Worm (Caenorhabditis elegans): ENCODE measurements around the gene T22F7.3.

T22F7.3 gene

DNA sequence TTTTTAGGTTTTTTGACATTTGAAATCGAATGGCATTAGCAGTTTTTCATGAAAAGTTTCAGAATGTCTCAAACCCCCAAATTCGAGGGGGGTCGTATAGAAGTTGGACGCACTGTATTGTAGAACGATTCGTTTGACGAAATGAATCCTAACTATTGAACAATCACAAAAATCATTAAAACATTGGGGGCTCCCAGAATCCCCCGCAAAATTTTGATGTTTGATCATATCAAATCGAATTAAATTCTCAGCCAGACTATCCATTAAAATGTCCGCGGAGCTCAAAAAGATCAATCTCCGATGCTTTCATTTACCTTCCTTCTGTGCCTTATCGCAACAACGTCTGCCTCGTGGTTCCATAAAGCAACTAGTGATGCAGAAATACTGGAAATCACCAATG, 35.4 kb downstream of the T22F7.3 start, which contains the start of gene F30H5.5:
Gene F30H5.5 (plus strand): TSS at position 301 of the 400 bp plus-strand sequence.
- TF ChIP-seq ceh-14 (tag; optimal IDR thresholded peaks at IDR 0.05) (no peak), ttx-3 (tag; optimal IDR thresholded peaks at IDR 0.05) (no peak), syd-9 (tag; optimal IDR thresholded peaks at IDR 0.05) (no peak), F13H6.1 (tag; optimal IDR thresholded peaks at IDR 0.05) (no peak), pha-4 (tag; optimal IDR thresholded peaks at IDR 0.05) (no peak), hlh-8 (tag; optimal IDR thresholded peaks at IDR 0.05) (no peak), unc-3 (GFP tag; conservative IDR thresholded peaks at IDR 0.05) (no peak), unc-3 (tag; optimal IDR thresholded peaks at IDR 0.05) (no peak), fkh-10 (GFP tag; optimal IDR thresholded peaks at IDR 0.05) (no peak), C38D4.7 (GFP tag; optimal IDR thresholded peaks at IDR 0.05) (no peak), ceh-30 (tag; optimal IDR thresholded peaks at IDR 0.05) (no peak), elt-2 (tag; optimal IDR thresholded peaks at IDR 0.05) (no peak), lin-11 (tag; optimal IDR thresholded peaks at IDR 0.05) (no peak), Y22D7AL.16 (tag; optimal IDR thresholded peaks at IDR 0.05) (no peak), dmd-4 (tag; optimal IDR thresholded peaks at IDR 0.05; ENCODE audit: borderline replicate concordance) (no peak), ztf-16 (tag; optimal IDR thresholded peaks at IDR 0.05) (no peak), pqm-1 (tag; optimal IDR thresholded peaks at IDR 0.05) (no peak), hlh-13 (GFP tag; optimal IDR thresholded peaks at IDR 0.05) (no peak)

DNA sequence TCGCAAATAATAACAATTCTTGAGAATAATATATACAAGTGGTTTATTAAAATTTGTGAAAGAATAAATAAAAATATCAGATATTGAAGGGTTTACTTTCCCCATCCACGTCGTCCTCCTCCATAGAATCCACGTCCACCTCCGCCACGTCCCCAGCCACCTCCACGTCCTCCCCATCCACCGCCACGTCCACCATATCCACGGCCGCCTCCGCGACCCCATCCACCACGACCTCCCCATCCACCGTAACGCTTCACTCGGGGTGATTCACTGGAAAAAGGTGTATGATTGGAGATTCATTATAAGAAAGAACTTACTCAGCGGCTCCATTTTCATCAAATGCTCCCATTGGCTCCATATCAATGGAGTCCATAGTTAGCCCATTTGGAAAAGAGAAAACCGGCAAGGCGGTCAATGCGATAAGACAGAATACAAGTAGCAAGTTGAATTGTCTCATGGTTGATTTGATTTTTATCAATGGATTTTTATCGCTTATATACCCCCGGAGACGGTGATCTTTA, 37.7 kb downstream of the T22F7.3 start, which contains the start of gene nlp-32:
Gene nlp-32 (minus strand): TSS at position 471 of the 521 bp plus-strand sequence.
- TF ChIP-seq mec-3 (tag; optimal IDR thresholded peaks at IDR 0.05; ENCODE audit: borderline replicate concordance) (no peak), C38D4.7 (GFP tag; optimal IDR thresholded peaks at IDR 0.05) (no peak), unc-3 (GFP tag; conservative IDR thresholded peaks at IDR 0.05) (no peak), unc-3 (tag; optimal IDR thresholded peaks at IDR 0.05) (no peak), T23F11.4 (GFP tag; optimal IDR thresholded peaks at IDR 0.05) (no peak), pax-1 (tag; optimal IDR thresholded peaks at IDR 0.05) (no peak), ttx-3 (tag; optimal IDR thresholded peaks at IDR 0.05) (no peak), nfya-1 (tag; optimal IDR thresholded peaks at IDR 0.05) (no peak), tbx-7 (tag; optimal IDR thresholded peaks at IDR 0.05) (no peak), sox-4 (tag; optimal IDR thresholded peaks at IDR 0.05) (no peak)

DNA sequence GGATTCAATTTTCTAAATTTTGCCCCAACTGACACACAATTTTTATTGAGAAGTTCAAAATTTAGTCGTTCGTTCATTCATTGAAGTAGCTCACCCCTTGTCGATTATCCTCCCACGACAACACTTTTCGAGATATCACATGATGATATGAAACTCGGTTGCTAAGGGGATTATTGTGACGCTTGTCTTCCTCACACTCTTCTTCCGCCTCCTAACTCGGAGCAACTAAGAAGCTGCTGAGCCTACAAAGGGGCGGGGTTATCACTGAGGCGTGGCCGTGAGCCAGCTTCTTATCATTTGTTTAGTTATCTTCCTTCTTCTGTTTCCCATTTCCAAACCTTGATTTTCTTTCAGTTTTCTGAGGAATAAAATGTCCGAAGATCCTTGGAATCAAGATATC, 40.3 kb downstream of the T22F7.3 start, which contains the start of gene F10C5.3:
Gene F10C5.3 (plus strand): TSS at position 313 of the 400 bp plus-strand sequence.
- TF ChIP-seq Y22D7AL.16 (tag; optimal IDR thresholded peaks at IDR 0.05): no peak
- no peak for TF ChIP-seq hlh-13 (GFP tag; optimal IDR thresholded peaks at IDR 0.05)
- TF ChIP-seq ahr-1 (tag; optimal IDR thresholded peaks at IDR 0.05): no peak
- no peak for TF ChIP-seq tbx-2 (tag; optimal IDR thresholded peaks at IDR 0.05)
- TF ChIP-seq unc-55 (GFP tag; optimal IDR thresholded peaks at IDR 0.05): no peak
- no peak for TF ChIP-seq lin-11 (tag; optimal IDR thresholded peaks at IDR 0.05)
- TF ChIP-seq ama-1 (optimal IDR thresholded peaks at IDR 0.05): no peak
- no peak for TF ChIP-seq hlh-30 (tag; optimal IDR thresholded peaks at IDR 0.05; ENCODE audit: insufficient read depth)
- TF ChIP-seq pros-1 (tag; optimal IDR thresholded peaks at IDR 0.05): no peak
- no peak for TF ChIP-seq nhr-232 (tag; optimal IDR thresholded peaks at IDR 0.05)
- TF ChIP-seq C38D4.7 (GFP tag; optimal IDR thresholded peaks at IDR 0.05): no peak
- TF ChIP-seq ets-4 (tag; optimal IDR thresholded peaks at IDR 0.05): no peak
- TF ChIP-seq ceh-19 (GFP tag; optimal IDR thresholded peaks at IDR 0.05): no peak
- no peak for TF ChIP-seq ceh-2 (tag; optimal IDR thresholded peaks at IDR 0.05)
- no peak for TF ChIP-seq nfya-1 (tag; optimal IDR thresholded peaks at IDR 0.05)

DNA sequence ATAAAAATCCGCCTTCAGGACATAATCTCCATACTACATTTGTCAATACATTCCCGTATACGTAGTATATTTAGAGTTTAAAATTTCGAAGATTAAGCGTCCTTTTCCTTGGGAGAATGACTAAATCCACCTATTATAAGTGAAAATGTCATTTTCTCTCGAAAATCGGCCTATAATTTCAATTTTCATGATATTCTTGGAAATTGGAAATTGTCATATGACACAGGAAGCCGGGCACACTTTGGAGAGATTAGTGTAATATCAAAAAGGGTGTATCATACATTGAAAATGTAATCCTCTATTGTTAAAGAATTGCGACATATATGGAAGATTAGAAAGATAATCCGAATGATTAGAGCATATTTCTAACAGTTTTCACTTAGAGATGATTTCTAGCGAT, 41.1 kb downstream of the T22F7.3 start:
- TF ChIP-seq madf-2 (tag; optimal IDR thresholded peaks at IDR 0.05) (no peak), sdc-2 (tag; optimal IDR thresholded peaks at IDR 0.05) (no peak), ceh-24 (tag; optimal IDR thresholded peaks at IDR 0.05) (no peak), ceh-22 (tag; optimal IDR thresholded peaks at IDR 0.05) (no peak)

All from whole organism, late embryonic.